Fruit fly (Drosophila melanogaster): Measurements from ENCODE around the gene Ctps.
A peak's percentile ranks its signal among the peaks of the same experiment; 100 is the strongest.

Gene Ctps

DNA sequence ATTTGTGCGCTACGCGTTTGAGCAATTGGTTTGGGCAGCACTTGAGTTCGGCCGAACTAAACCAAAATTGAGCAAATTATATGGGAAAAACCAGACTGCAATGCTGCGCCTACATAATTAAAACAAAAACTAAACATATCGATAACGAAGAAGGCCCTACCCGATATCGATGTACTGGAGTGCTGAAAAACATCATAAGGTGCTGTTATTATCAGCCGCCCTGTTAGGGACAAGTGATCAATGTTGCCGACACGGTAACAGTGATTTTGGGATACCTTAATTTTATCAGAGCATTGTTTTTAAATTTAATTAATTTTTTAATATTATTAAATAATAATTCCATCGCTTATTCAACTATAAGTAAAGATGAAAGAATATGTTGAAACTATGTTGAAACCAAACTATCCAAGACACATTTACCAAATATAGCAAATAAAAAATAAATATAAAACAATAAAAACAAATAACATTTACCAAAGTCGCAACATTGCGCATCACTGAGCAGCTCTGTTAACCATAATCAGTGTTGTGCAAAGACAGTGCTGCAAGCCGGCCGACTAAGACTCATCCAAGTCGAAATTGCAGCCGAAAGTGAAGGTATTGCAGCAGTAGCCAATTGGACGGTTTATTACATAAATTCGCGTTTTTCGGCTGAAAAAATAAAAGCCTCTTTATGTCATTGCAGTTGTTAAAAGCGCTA, 3.0 kb upstream of the Ctps start, which contains the start of the genes sstn, Plp and GlyRS (continued):
- TF ChIP-seq Xbp1 (GFP tag; optimal IDR thresholded peaks at IDR 0.05) (peak; percentile 40), Bdp1 (GFP tag; optimal IDR thresholded peaks at IDR 0.05) (no peak), chm (GFP tag; IDR thresholded peaks at IDR 0.05) (no peak), CG12104 (GFP tag; optimal IDR thresholded peaks at IDR 0.05) (peak; percentile 39), CG3838 (GFP tag; optimal IDR thresholded peaks at IDR 0.05) (no peak)

DNA sequence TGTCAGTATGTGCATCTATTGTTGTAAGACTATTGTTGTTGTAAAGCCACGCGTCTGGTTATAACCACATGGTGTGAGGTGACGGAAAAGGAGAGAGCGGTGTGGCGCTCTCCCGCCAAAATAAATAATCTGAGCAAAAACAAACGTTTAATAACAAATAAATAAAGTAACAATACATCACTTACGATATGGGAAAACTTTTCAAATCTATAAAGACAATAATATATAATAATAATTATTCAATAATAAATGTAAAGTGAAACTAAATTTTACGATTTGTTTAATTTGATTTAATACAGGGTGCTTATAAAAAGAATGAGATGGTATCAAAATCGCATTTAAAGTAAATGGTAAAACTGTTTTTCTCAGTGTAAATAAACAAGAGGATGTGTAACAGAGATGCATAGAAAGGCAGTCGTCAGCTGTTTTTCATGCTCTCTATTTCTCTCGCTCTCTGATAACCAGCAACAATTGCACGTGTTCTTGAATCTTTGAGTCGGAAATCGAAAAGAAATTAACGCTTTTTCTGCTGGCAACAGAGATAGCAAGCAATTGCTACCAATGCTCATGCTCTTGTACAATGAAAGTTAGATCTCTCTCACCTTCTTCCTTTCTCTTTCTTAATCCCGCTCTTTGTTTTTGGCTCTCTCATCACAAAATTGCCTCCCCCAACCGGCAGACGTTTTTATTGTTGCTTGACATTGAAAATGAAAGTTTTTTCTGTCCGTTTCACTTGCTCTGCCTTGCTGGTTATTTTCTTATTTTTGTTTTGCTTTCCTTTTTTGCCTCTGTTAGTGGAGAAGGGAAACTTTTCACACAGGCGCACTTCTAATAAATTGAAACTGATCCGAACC, 1.2 kb downstream of the Ctps start:
- TF ChIP-seq CG12659 (GFP tag; optimal IDR thresholded peaks at IDR 0.05) (peak; percentile 76), psq (GFP tag; optimal IDR thresholded peaks at IDR 0.05) (peak; percentile 11), fu2 (GFP tag; optimal IDR thresholded peaks at IDR 0.05) (no peak), CG3847 (GFP tag; IDR thresholded peaks at IDR 0.05) (no peak), CG10431 (GFP tag; optimal IDR thresholded peaks at IDR 0.05) (peak; percentile 58), ewg (GFP tag; optimal IDR thresholded peaks at IDR 0.05) (peak; percentile 55), ttk (GFP tag; IDR thresholded peaks at IDR 0.05) (peak; percentile 84), run (tag; optimal IDR thresholded peaks at IDR 0.05) (peak; percentile 92), Dbx (GFP tag; IDR thresholded peaks at IDR 0.05) (peak; percentile 75), Oaz (GFP tag; IDR thresholded peaks at IDR 0.05) (no peak), NfI (GFP tag; optimal IDR thresholded peaks at IDR 0.05) (peak; percentile 51), Asciz (GFP tag; optimal IDR thresholded peaks at IDR 0.05) (peak; percentile 84), CG16863 (GFP tag; optimal IDR thresholded peaks at IDR 0.05) (no peak), CG17385 (GFP tag; optimal IDR thresholded peaks at IDR 0.05) (peak; percentile 82), CG12769 (tag; optimal IDR thresholded peaks at IDR 0.05) (no peak), repo (GFP tag; optimal IDR thresholded peaks at IDR 0.05) (peak; percentile 27), zfh1 (GFP tag; IDR thresholded peaks at IDR 0.05) (peak; percentile 90), Dfd (GFP tag; optimal IDR thresholded peaks at IDR 0.05) (no peak), CG15696 (tag; optimal IDR thresholded peaks at IDR 0.05) (peak; percentile 81), HHEX (GFP tag; optimal IDR thresholded peaks at IDR 0.05) (peak; percentile 87), eve (GFP tag; optimal IDR thresholded peaks at IDR 0.05) (no peak), pros (GFP tag; optimal IDR thresholded peaks at IDR 0.05) (peak; percentile 62), wdn (GFP tag; IDR thresholded peaks at IDR 0.05) (no peak), CG33213 (GFP tag; optimal IDR thresholded peaks at IDR 0.05) (no peak), CG31388 (GFP tag; optimal IDR thresholded peaks at IDR 0.05) (peak; percentile 49), Hr78 (GFP tag; optimal IDR thresholded peaks at IDR 0.05) (peak in 1 of 2 experiments; percentile 81), Jarid2 (GFP tag; optimal IDR thresholded peaks at IDR 0.05) (peak; percentile 43), Poxn (GFP tag; IDR thresholded peaks at IDR 0.05) (no peak), kay (GFP tag; optimal IDR thresholded peaks at IDR 0.05) (peak; percentile 37), luna (GFP tag; optimal IDR thresholded peaks at IDR 0.05) (no peak), vfl (GFP tag; optimal IDR thresholded peaks at IDR 0.05) (no peak), CG10565 (GFP tag; optimal IDR thresholded peaks at IDR 0.05) (peak; percentile 22), ranshi (GFP tag; IDR thresholded peaks at IDR 0.05) (peak; percentile 89; the same call in 1 of the 2 replicates), CG32767 (GFP tag; IDR thresholded peaks at IDR 0.05) (peak; percentile 87), CG7963 (GFP tag; IDR thresholded peaks at IDR 0.05; ENCODE audit: partially characterized antibody) (no peak), hb (GFP tag; IDR thresholded peaks at IDR 0.05; ENCODE audit: partially characterized antibody) (no peak), CG18764 (GFP tag; optimal IDR thresholded peaks at IDR 0.05) (peak; percentile 87), esg (GFP tag; conservative IDR thresholded peaks at IDR 0.05) (peak; percentile 53; the same call in 1 of the 2 replicates), CG1603 (tag; optimal IDR thresholded peaks at IDR 0.05) (peak; percentile 64), Hr3 (GFP tag; optimal IDR thresholded peaks at IDR 0.05) (peak; percentile 64), Med (GFP tag) (peak; percentile 55)

Data from whole organism, embryonic.